Worm (Caenorhabditis elegans) whole organism, L3 larva: ENCODE measurements around the gene T21E8.5.

ENCODE experiments used
- ZK546.5 ChIP-seq: sonication (generic microtip); optimal IDR thresholded peaks from 2 replicates; lab custom pipeline; 2017; ENCODE audit warnings: missing biosample characterization, missing genetic modification characterization
- aly-2 ChIP-seq: fragments of 150-350 bp; optimal IDR thresholded peaks from 2 replicates; lab custom pipeline; 2014; ENCODE audit warnings: missing biosample characterization, missing genetic modification characterization
- ceh-16 ChIP-seq: sonication (generic microtip); optimal IDR thresholded peaks from 2 replicates; lab custom pipeline; 2017; ENCODE audit warnings: missing biosample characterization, missing genetic modification characterization
- ceh-28 ChIP-seq: fragments of 150-350 bp; optimal IDR thresholded peaks from 2 replicates; lab custom pipeline; 2014; ENCODE audit warnings: missing biosample characterization, missing genetic modification reagents, missing genetic modification characterization
- ceh-82 ChIP-seq: fragments of 150-350 bp; optimal IDR thresholded peaks from 2 replicates; lab custom pipeline; 2014; ENCODE audit warnings: missing biosample characterization, missing genetic modification characterization
- ceh-9 ChIP-seq: sonication (generic microtip); optimal IDR thresholded peaks from 2 replicates; lab custom pipeline; 2018; ENCODE audit warnings: missing biosample characterization, missing genetic modification characterization
- daf-12 ChIP-seq: fragments of 150-350 bp; optimal IDR thresholded peaks from 2 replicates; lab custom pipeline; 2014; ENCODE audit warnings: missing biosample characterization, missing genetic modification reagents, missing genetic modification characterization
- egl-27 ChIP-seq: sonication (generic microtip); optimal IDR thresholded peaks from 4 replicates; lab custom pipeline; 2017; ENCODE audit warnings: missing biosample characterization, missing genetic modification reagents, missing genetic modification characterization
- egl-5 ChIP-seq: fragments of 150-350 bp; optimal IDR thresholded peaks from 2 replicates; lab custom pipeline; 2017; ENCODE audit warnings: missing biosample characterization, missing genetic modification reagents, missing genetic modification characterization, inconsistent platforms
- elt-2 ChIP-seq: sonication (generic microtip); optimal IDR thresholded peaks from 2 replicates; lab custom pipeline; 2016; ENCODE audit warnings: missing genetic modification reagents, mild to moderate bottlenecking, missing genetic modification characterization, missing compliant biosample characterization
- eor-1 ChIP-seq, 2 experiments: fragments of 150-350 bp; optimal IDR thresholded peaks; 2 replicates each; lab custom pipeline; 2014 to 2018; ENCODE audit warnings: missing biosample characterization in 2 of 2, missing genetic modification characterization in 2 of 2
- fkh-10 ChIP-seq: sonication (generic microtip); optimal IDR thresholded peaks from 2 replicates; lab custom pipeline; 2017; ENCODE audit warnings: missing biosample characterization, missing genetic modification reagents, missing genetic modification characterization
- fkh-2 ChIP-seq: fragments of 150-350 bp; optimal IDR thresholded peaks from 2 replicates; lab custom pipeline; 2014; ENCODE audit warnings: missing biosample characterization, missing genetic modification reagents, missing genetic modification characterization
- hmg-11 ChIP-seq: sonication (generic microtip); optimal IDR thresholded peaks from 2 replicates; lab custom pipeline; 2016; ENCODE audit warnings: missing genetic modification characterization, missing compliant biosample characterization
- jun-1 ChIP-seq: fragments of 150-350 bp; optimal IDR thresholded peaks from 2 replicates; lab custom pipeline; 2014; ENCODE audit warnings: missing biosample characterization, missing genetic modification reagents, missing genetic modification characterization
- lin-15B ChIP-seq: fragments of 150-350 bp; optimal IDR thresholded peaks from 2 replicates; lab custom pipeline; 2014; ENCODE audit warnings: missing biosample characterization, missing genetic modification characterization
- lin-39 ChIP-seq: fragments of 150-350 bp; optimal IDR thresholded peaks from 2 replicates; lab custom pipeline; 2018; ENCODE audit warnings: missing biosample characterization, missing genetic modification reagents, missing genetic modification characterization
- lsy-12 ChIP-seq: sonication (generic microtip); optimal IDR thresholded peaks from 2 replicates; lab custom pipeline; 2016; ENCODE audit warnings: mild to moderate bottlenecking, missing genetic modification characterization, missing compliant biosample characterization
- mdl-1 ChIP-seq: fragments of 150-350 bp; optimal IDR thresholded peaks from 2 replicates; lab custom pipeline; 2014; ENCODE audit warnings: missing biosample characterization, missing genetic modification characterization
- nfya-1 ChIP-seq: sonication (generic microtip); optimal IDR thresholded peaks from 2 replicates; lab custom pipeline; 2017; ENCODE audit warnings: missing genetic modification characterization, mild to moderate bottlenecking, missing compliant biosample characterization, antibody characterized with exemption, moderate library complexity; ENCODE audit not compliant: insufficient read depth
- nhr-11 ChIP-seq: fragments of 150-350 bp; optimal IDR thresholded peaks from 2 replicates; lab custom pipeline; 2014; ENCODE audit warnings: missing biosample characterization, missing genetic modification characterization
- nhr-23 ChIP-seq: fragments of 150-350 bp; optimal IDR thresholded peaks from 2 replicates; lab custom pipeline; 2014; ENCODE audit warnings: missing biosample characterization, missing genetic modification reagents, missing genetic modification characterization
- nhr-25 ChIP-seq: sonication (generic microtip); optimal IDR thresholded peaks from 2 replicates; lab custom pipeline; 2017; ENCODE audit warnings: missing biosample characterization, missing genetic modification characterization
- nhr-43 ChIP-seq: sonication (generic microtip); optimal IDR thresholded peaks from 2 replicates; lab custom pipeline; 2016; ENCODE audit warnings: mild to moderate bottlenecking, missing genetic modification characterization, missing compliant biosample characterization; ENCODE audit not compliant: poor library complexity, severe bottlenecking
- nhr-76 ChIP-seq: fragments of 150-350 bp; sonication (generic microtip); optimal IDR thresholded peaks from 5 replicates; lab custom pipeline; 2014; ENCODE audit warnings: missing biosample characterization, missing genetic modification characterization
- nhr-77 ChIP-seq: fragments of 150-350 bp; optimal IDR thresholded peaks from 2 replicates; lab custom pipeline; 2014; ENCODE audit warnings: missing biosample characterization, missing genetic modification characterization
- pha-4 ChIP-seq: fragments of 150-350 bp; optimal IDR thresholded peaks from 2 replicates; lab custom pipeline; 2014; ENCODE audit warnings: missing biosample characterization, missing genetic modification reagents, missing genetic modification characterization
- pqm-1 ChIP-seq: fragments of 150-350 bp; optimal IDR thresholded peaks from 2 replicates; lab custom pipeline; 2017; ENCODE audit warnings: missing biosample characterization, missing genetic modification characterization, inconsistent platforms
- snpc-4 ChIP-seq: fragments of 150-350 bp; optimal IDR thresholded peaks from 2 replicates; lab custom pipeline; 2014; ENCODE audit warnings: missing biosample characterization, missing genetic modification characterization
- unc-62 ChIP-seq: fragments of 150-350 bp; sonication (generic microtip); optimal IDR thresholded peaks from 4 replicates; lab custom pipeline; 2014; ENCODE audit warnings: missing biosample characterization, missing genetic modification reagents, missing genetic modification characterization
- zag-1 ChIP-seq: fragments of 150-350 bp; optimal IDR thresholded peaks from 2 replicates; lab custom pipeline; 2014; ENCODE audit warnings: missing biosample characterization, missing genetic modification characterization
- ztf-11 ChIP-seq: fragments of 150-350 bp; optimal IDR thresholded peaks from 2 replicates; lab custom pipeline; 2014; ENCODE audit warnings: missing biosample characterization, missing genetic modification characterization

T21E8.5 gene

ce11 chrX:10900952-10901351 lies 15.0 kb downstream of the T21E8.5 start:
- TF ChIP-seq fkh-2 (tag; lab: Kevin White, UChicago): peak; percentile 40
- no peak for TF ChIP-seq ceh-9 (tag; lab: Kevin White, UChicago)
- peak; percentile 33 for TF ChIP-seq lin-15B
- no peak for TF ChIP-seq unc-62 (GFP tag; lab: Kevin White, UChicago)
- TF ChIP-seq ceh-16: no peak
- TF ChIP-seq lsy-12 (tag; lab: Kevin White, UChicago): peak; percentile 11
- no peak for TF ChIP-seq nhr-25
- no peak for TF ChIP-seq daf-12
- peak; percentile 6 for TF ChIP-seq nhr-43 (tag; lab: Kevin White, UChicago)
- TF ChIP-seq hmg-11 (tag; lab: Kevin White, UChicago): peak; percentile 11
- TF ChIP-seq lin-39 (tag; lab: Kevin White, UChicago): peak; percentile 64
- TF ChIP-seq fkh-10 (GFP tag; lab: Kevin White, UChicago): peak; percentile 48
- TF ChIP-seq ceh-28 (tag; lab: Kevin White, UChicago): peak; percentile 6
- peak; percentile 81 for TF ChIP-seq egl-5 (tag; lab: Kevin White, UChicago)
- TF ChIP-seq pha-4: peak; percentile 23
- no peak for TF ChIP-seq aly-2
- TF ChIP-seq mdl-1: peak; percentile 39
- peak; percentile 66 for TF ChIP-seq nfya-1
- TF ChIP-seq snpc-4 (tag; lab: Kevin White, UChicago): peak; percentile 28

ce11 chrX:10901766-10902165 lies 15.8 kb downstream of the T21E8.5 start:
- TF ChIP-seq ZK546.5 (tag; lab: Kevin White, UChicago): no peak
- TF ChIP-seq mdl-1: no peak
- no peak for TF ChIP-seq ztf-11
- TF ChIP-seq pha-4: peak; percentile 16
- peak; percentile 31 for TF ChIP-seq jun-1 (tag; lab: Kevin White, UChicago)
- TF ChIP-seq elt-2 (tag; lab: Kevin White, UChicago): peak; percentile 90
- TF ChIP-seq snpc-4 (tag; lab: Kevin White, UChicago): no peak
- no peak for TF ChIP-seq ceh-82
- no peak for TF ChIP-seq egl-27
- peak; percentile 92 for TF ChIP-seq pqm-1 (tag; lab: Kevin White, UChicago)
- TF ChIP-seq, all 47 proteins: peak for 4

- TF ChIP-seq nhr-76 (no peak), eor-1 (tag; optimal IDR thresholded peaks at IDR 0.05; lab: Kevin White, UChicago) (no peak), nhr-23 (peak; percentile 84), hmg-11 (tag; lab: Kevin White, UChicago) (no peak)
- TF ChIP-seq, all 47 proteins: peak for 1
Observed at ce11 chrX:10902723-10903322, 16.9 kb downstream of the T21E8.5 start, which contains the start of gene acbp-3. Gene acbp-3, plus strand, starts transcription at chrX:10903272.

- TF ChIP-seq nfya-1: no peak
- peak; percentile 16 for TF ChIP-seq nhr-23
- peak; percentile 27 for TF ChIP-seq elt-2 (tag; lab: Kevin White, UChicago)
- no peak for TF ChIP-seq nhr-76
- TF ChIP-seq nhr-25: no peak
- no peak for TF ChIP-seq nhr-11
- no peak for TF ChIP-seq zag-1 (tag; lab: Kevin White, UChicago)
- TF ChIP-seq eor-1 (tag; optimal IDR thresholded peaks at IDR 0.05; lab: Kevin White, UChicago): no peak
- TF ChIP-seq, all 47 proteins: peak for 2
Observed at ce11 chrX:10903416-10903815, 17.4 kb downstream of the T21E8.5 start.

- no peak for TF ChIP-seq eor-1 (tag; optimal IDR thresholded peaks at IDR 0.05; lab: Kevin White, UChicago)
- no peak for TF ChIP-seq nhr-76
- TF ChIP-seq egl-27: no peak
- TF ChIP-seq egl-5 (tag; lab: Kevin White, UChicago): peak; percentile 63
- TF ChIP-seq, all 47 proteins: peak for 1
Observed at ce11 chrX:10907418-10907817, 21.4 kb downstream of the T21E8.5 start.

- TF ChIP-seq eor-1 (tag; optimal IDR thresholded peaks at IDR 0.05; lab: Kevin White, UChicago) (no peak), egl-5 (tag; lab: Kevin White, UChicago) (peak; percentile 35), nhr-25 (no peak), nfya-1 (peak; percentile 30), lin-15B (no peak), ceh-16 (no peak), nhr-11 (no peak), ceh-9 (tag; lab: Kevin White, UChicago) (no peak), fkh-2 (tag; lab: Kevin White, UChicago) (no peak), nhr-77 (tag; lab: Kevin White, UChicago) (no peak)
Observed at ce11 chrX:10909661-10910060, 23.7 kb downstream of the T21E8.5 start.
